Worm (Caenorhabditis elegans) whole organism, L4 larva: ENCODE measurements around the gene ztf-14.

Source experiments
- F26F4.8 ChIP-seq: fragments of 200-800 bp; sonication (Bioruptor generic); conservative IDR thresholded peaks from 2 replicates; pipeline ENCODE4 v1.3.6; 2022; ENCODE audit warnings: missing genetic modification characterization, missing compliant biosample characterization
- F37D6.2 ChIP-seq: sonication (generic microtip); optimal IDR thresholded peaks from 2 replicates; lab custom pipeline; 2016; ENCODE audit warnings: mild to moderate bottlenecking, missing genetic modification characterization, missing compliant biosample characterization
- F44E2.7 ChIP-seq: fragments of 200-800 bp; sonication (Bioruptor generic); IDR thresholded peaks from 2 replicates; pipeline ENCODE4 v2.1.2; 2022; ENCODE audit warnings: missing genetic modification characterization, missing compliant biosample characterization
- T26A8.4 ChIP-seq: fragments of 200-800 bp; sonication (Bioruptor generic); IDR thresholded peaks from 2 replicates; pipeline ENCODE4 v1.3.6; 2022; ENCODE audit warnings: missing genetic modification characterization, missing compliant biosample characterization
- Y105C5A.15 ChIP-seq: fragments of 200-800 bp; sonication (Bioruptor generic); IDR thresholded peaks from 2 replicates; pipeline ENCODE4 v1.3.6; 2022; ENCODE audit warnings: missing genetic modification characterization, missing compliant biosample characterization
- Y48G9A.11 ChIP-seq: fragments of 200-800 bp; sonication (Bioruptor generic); IDR thresholded peaks from 2 replicates; pipeline ENCODE4 v1.3.6; 2022; ENCODE audit warnings: missing genetic modification reagents, missing genetic modification characterization, missing compliant biosample characterization
- Y5F2A.4 ChIP-seq: fragments of 200-800 bp; sonication (Bioruptor generic); optimal IDR thresholded peaks from 2 replicates; lab custom pipeline; 2018; ENCODE audit warnings: mild to moderate bottlenecking, missing genetic modification characterization, missing compliant biosample characterization
- aha-1 ChIP-seq: fragments of 150-350 bp; peaks from one replicate; lab custom pipeline; 2014; ENCODE audit warnings: missing biosample characterization, missing genetic modification characterization
- attf-4 ChIP-seq: sonication (generic microtip); optimal IDR thresholded peaks from 3 replicates; lab custom pipeline; 2017; ENCODE audit warnings: missing biosample characterization, missing genetic modification characterization
- ceh-28 ChIP-seq: fragments of 150-350 bp; optimal IDR thresholded peaks from 2 replicates; lab custom pipeline; 2014; ENCODE audit warnings: missing biosample characterization, missing genetic modification reagents, missing genetic modification characterization
- ceh-44 ChIP-seq: fragments of 200-800 bp; sonication (Bioruptor generic); IDR thresholded peaks from 2 replicates; pipeline ENCODE4 v1.3.6; 2022; ENCODE audit warnings: missing genetic modification reagents, missing genetic modification characterization, missing compliant biosample characterization
- ceh-62 ChIP-seq: sonication (generic microtip); optimal IDR thresholded peaks from 2 replicates; lab custom pipeline; 2017; ENCODE audit warnings: missing biosample characterization, missing genetic modification characterization
- daf-16 ChIP-seq, 3 experiments: sonication (generic microtip); optimal IDR thresholded peaks; 2 replicates each; lab custom pipeline; 2016 to 2017; ENCODE audit warnings: missing genetic modification characterization in 3 of 3, missing genetic modification reagents in 3 of 3, mild to moderate bottlenecking in 2 of 3, missing compliant biosample characterization in 2 of 3, missing biosample characterization in 1 of 3, moderate library complexity in 1 of 3
- daf-19 ChIP-seq: fragments of 200-800 bp; sonication (Bioruptor generic); conservative IDR thresholded peaks from 2 replicates; pipeline ENCODE4 v1.3.6; 2022; ENCODE audit warnings: missing genetic modification characterization, missing compliant biosample characterization
- daf-8 ChIP-seq: fragments of 200-800 bp; sonication (Bioruptor generic); IDR thresholded peaks from 2 replicates; pipeline ENCODE4 v1.3.6; 2022; ENCODE audit warnings: missing genetic modification characterization, missing compliant biosample characterization
- dmd-8 ChIP-seq: fragments of 200-800 bp; sonication (Bioruptor generic); IDR thresholded peaks from 2 replicates; pipeline ENCODE4 v1.3.6; 2022; ENCODE audit warnings: missing genetic modification characterization, missing compliant biosample characterization
- dpl-1 ChIP-seq: fragments of 150-350 bp; optimal IDR thresholded peaks from 2 replicates; lab custom pipeline; 2014; ENCODE audit warnings: missing biosample characterization, missing genetic modification reagents, missing genetic modification characterization
- duxl-1 ChIP-seq: sonication (generic microtip); optimal IDR thresholded peaks from 2 replicates; lab custom pipeline; 2016; ENCODE audit warnings: mild to moderate bottlenecking, missing genetic modification characterization, moderate library complexity, missing compliant biosample characterization; ENCODE audit not compliant: poor library complexity
- egl-27 ChIP-seq: sonication (generic microtip); optimal IDR thresholded peaks from 3 replicates; lab custom pipeline; 2017; ENCODE audit warnings: missing biosample characterization, missing genetic modification reagents, missing genetic modification characterization
- egl-43 ChIP-seq: fragments of 200-800 bp; sonication (Bioruptor generic); IDR thresholded peaks from 2 replicates; pipeline ENCODE4 v1.3.6; 2022; ENCODE audit warnings: missing genetic modification reagents, missing genetic modification characterization, missing compliant biosample characterization
- hlh-30 ChIP-seq: sonication (generic microtip); optimal IDR thresholded peaks from 2 replicates; lab custom pipeline; 2017; ENCODE audit warnings: antibody characterized with exemption, mild to moderate bottlenecking, missing genetic modification characterization, missing compliant biosample characterization; ENCODE audit not compliant: insufficient read depth
- lim-7 ChIP-seq: fragments of 200-800 bp; sonication (Bioruptor generic); IDR thresholded peaks from 2 replicates; pipeline ENCODE4 v1.3.6; 2022; ENCODE audit warnings: missing genetic modification characterization, missing compliant biosample characterization
- lin-1 ChIP-seq: fragments of 200-800 bp; sonication (Bioruptor generic); IDR thresholded peaks from 2 replicates; pipeline ENCODE4 v1.3.6; 2022; ENCODE audit warnings: missing genetic modification reagents, missing genetic modification characterization, missing compliant biosample characterization
- lin-15B ChIP-seq: fragments of 150-350 bp; sonication (generic microtip); optimal IDR thresholded peaks from 3 replicates; lab custom pipeline; 2014; ENCODE audit warnings: missing biosample characterization, missing genetic modification characterization
- lir-3 ChIP-seq: sonication (generic microtip); optimal IDR thresholded peaks from 2 replicates; lab custom pipeline; 2016; ENCODE audit warnings: mild to moderate bottlenecking, missing genetic modification characterization, missing compliant biosample characterization
- madf-5 ChIP-seq, 2 experiments: fragments of 200-800 bp; sonication (Bioruptor generic); IDR thresholded peaks; 2 replicates each; pipeline ENCODE4 v1.3.6; 2022; ENCODE audit warnings: missing compliant biosample characterization in 2 of 2, missing genetic modification characterization in 2 of 2
- madf-9 ChIP-seq: fragments of 200-800 bp; sonication (Bioruptor generic); conservative IDR thresholded peaks from 2 replicates; pipeline ENCODE4 v1.3.6; 2022; ENCODE audit warnings: missing genetic modification reagents, missing genetic modification characterization, missing compliant biosample characterization
- mdt-29 ChIP-seq: fragments of 200-800 bp; sonication (Bioruptor generic); IDR thresholded peaks from 2 replicates; pipeline ENCODE4 v1.3.6; 2022; ENCODE audit warnings: missing genetic modification reagents, missing genetic modification characterization, missing compliant biosample characterization
- mep-1 ChIP-seq: fragments of 150-350 bp; sonication (generic microtip); optimal IDR thresholded peaks from 3 replicates; lab custom pipeline; 2014; ENCODE audit warnings: missing biosample characterization, missing genetic modification characterization
- mxl-2 ChIP-seq: fragments of 200-800 bp; sonication (Bioruptor generic); conservative IDR thresholded peaks from 2 replicates; pipeline ENCODE4 v1.3.6; 2022; ENCODE audit warnings: missing genetic modification reagents, missing genetic modification characterization, missing compliant biosample characterization
- mxl-3 ChIP-seq: fragments of 200-800 bp; sonication (Bioruptor generic); optimal IDR thresholded peaks from 2 replicates; lab custom pipeline; 2018; ENCODE audit warnings: mild to moderate bottlenecking, missing genetic modification characterization, missing compliant biosample characterization
- nhr-10 ChIP-seq: fragments of 150-350 bp; optimal IDR thresholded peaks from 2 replicates; lab custom pipeline; 2014; ENCODE audit warnings: missing biosample characterization, missing genetic modification characterization
- nhr-111 ChIP-seq: fragments of 200-800 bp; sonication (Bioruptor generic); optimal IDR thresholded peaks from 2 replicates; lab custom pipeline; 2018; ENCODE audit warnings: mild to moderate bottlenecking, missing genetic modification characterization, missing compliant biosample characterization
- nhr-28 ChIP-seq: fragments of 150-350 bp; optimal IDR thresholded peaks from 2 replicates; lab custom pipeline; 2014; ENCODE audit warnings: missing biosample characterization, missing genetic modification characterization
- nhr-48 ChIP-seq: sonication (generic microtip); optimal IDR thresholded peaks from 2 replicates; lab custom pipeline; 2016; ENCODE audit warnings: mild to moderate bottlenecking, missing genetic modification characterization, missing compliant biosample characterization
- nhr-6 ChIP-seq: fragments of 150-350 bp; optimal IDR thresholded peaks from 2 replicates; lab custom pipeline; 2014; ENCODE audit warnings: missing biosample characterization, missing genetic modification characterization
- nhr-77 ChIP-seq: fragments of 150-350 bp; optimal IDR thresholded peaks from 2 replicates; lab custom pipeline; 2014; ENCODE audit warnings: missing biosample characterization, missing genetic modification characterization
- pqm-1 ChIP-seq: sonication (generic microtip); optimal IDR thresholded peaks from 2 replicates; lab custom pipeline; 2017; ENCODE audit warnings: missing biosample characterization, missing genetic modification characterization
- set-16 ChIP-seq: fragments of 200-800 bp; sonication (Bioruptor generic); IDR thresholded peaks from 2 replicates; pipeline ENCODE4 v1.3.6; 2022; ENCODE audit warnings: missing genetic modification reagents, missing genetic modification characterization, missing compliant biosample characterization
- skn-1 ChIP-seq: fragments of 150-350 bp; optimal IDR thresholded peaks from 2 replicates; lab custom pipeline; 2014; ENCODE audit warnings: missing biosample characterization, missing genetic modification characterization
- unc-62 ChIP-seq, 3 experiments: fragments of 150-350 bp in 1 of 3; sonication (generic microtip); optimal IDR thresholded peaks in 2 of 3; peaks in 1 of 3; 1 replicate in 1 of 3; 2 replicates in 2 of 3; lab custom pipeline; 2014 to 2017; ENCODE audit warnings: missing biosample characterization in 3 of 3, missing genetic modification characterization in 3 of 3, missing genetic modification reagents in 3 of 3, missing genotype in 1 of 3
- zfp-3 ChIP-seq: fragments of 200-800 bp; sonication (Bioruptor generic); conservative IDR thresholded peaks from 2 replicates; pipeline ENCODE4 v1.3.6; 2022; ENCODE audit warnings: missing genetic modification reagents, missing genetic modification characterization, missing compliant biosample characterization
- zip-11 ChIP-seq: fragments of 200-800 bp; sonication (Bioruptor generic); IDR thresholded peaks from 2 replicates; pipeline ENCODE4 v1.3.6; 2022; ENCODE audit warnings: missing genetic modification characterization, missing compliant biosample characterization

Gene ztf-14

DNA sequence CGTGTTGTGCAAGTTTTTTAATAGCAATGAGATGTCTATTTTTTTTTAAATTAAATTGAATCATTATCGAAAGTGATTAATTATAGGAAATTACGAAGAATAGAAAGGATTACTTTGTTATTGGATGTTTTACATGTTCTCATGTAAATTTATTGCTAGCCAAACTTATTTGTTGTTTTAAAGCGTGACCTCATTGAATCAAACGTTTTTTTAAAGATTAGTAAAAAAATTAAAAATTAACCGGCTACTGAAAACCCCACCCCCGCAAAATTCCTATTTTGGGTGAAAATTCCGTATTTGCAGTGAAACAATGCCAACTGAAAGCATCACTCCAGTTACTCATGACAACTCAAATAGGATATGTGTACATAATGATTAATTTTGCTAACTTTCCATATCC lies 11.1 kb upstream of the ztf-14 start, which contains the start of gene M163.8:
TSS of gene M163.8 (plus strand) at position 301 of the 400 bp plus-strand sequence.
- TF ChIP-seq dmd-8 (GFP tag; lab: Robert Waterston, UW) (no peak), aha-1 (tag; lab: Kevin White, UChicago) (no peak), mdt-29 (GFP tag; lab: Robert Waterston, UW) (no peak), lim-7 (GFP tag; lab: Robert Waterston, UW) (no peak), T26A8.4 (GFP tag; lab: Robert Waterston, UW) (no peak), zfp-3 (GFP tag; lab: Robert Waterston, UW) (no peak), madf-5 (GFP tag; IDR thresholded peaks at IDR 0.05; lab: Robert Waterston, UW) (no peak), mxl-3 (GFP tag; lab: Kevin White, UChicago) (no peak), lin-1 (GFP tag; lab: Robert Waterston, UW) (no peak)
- TF ChIP-seq, all 104 proteins: peak for 0

ce11 chrX:14486503-14486902 lies 9.4 kb upstream of the ztf-14 start:
- TF ChIP-seq hlh-30 (tag; lab: Kevin White, UChicago) = no peak
- no peak for TF ChIP-seq Y48G9A.11 (GFP tag; lab: Robert Waterston, UW)
- peak in 1 of 2 experiments; percentile 7 for TF ChIP-seq unc-62 (GFP tag; optimal IDR thresholded peaks at IDR 0.05 in 1 of 2; lab: Kevin White, UChicago)
- no peak for TF ChIP-seq unc-62 (tag; optimal IDR thresholded peaks at IDR 0.05; lab: Kevin White, UChicago)

ce11 chrX:14487333-14487732 lies 8.6 kb upstream of the ztf-14 start:
- TF ChIP-seq ceh-28 (tag; lab: Kevin White, UChicago) = no peak
- peak; percentile 7 for TF ChIP-seq aha-1 (tag; lab: Kevin White, UChicago)
- TF ChIP-seq, all 104 proteins: peak for 1

ce11 chrX:14487832-14488231 lies 8.1 kb upstream of the ztf-14 start:
- TF ChIP-seq unc-62 (GFP tag; optimal IDR thresholded peaks at IDR 0.05 in 1 of 2; lab: Kevin White, UChicago) = peak in 1 of 2 experiments; percentile 71
- TF ChIP-seq unc-62 (tag; optimal IDR thresholded peaks at IDR 0.05; lab: Kevin White, UChicago) = no peak
- no peak for TF ChIP-seq daf-16 (GFP tag; optimal IDR thresholded peaks at IDR 0.05; lab: Kevin White, UChicago)
- peak; percentile 12 for TF ChIP-seq daf-16 (tag; optimal IDR thresholded peaks at IDR 0.05; lab: Kevin White, UChicago)
- no peak for TF ChIP-seq nhr-6 (tag; lab: Kevin White, UChicago)

- TF ChIP-seq lin-15B (tag; lab: Kevin White, UChicago) (no peak), zip-11 (no peak), nhr-48 (tag; lab: Kevin White, UChicago) (peak; percentile 8), dpl-1 (GFP tag; lab: Kevin White, UChicago) (peak; percentile 45), lir-3 (tag; lab: Kevin White, UChicago) (no peak), madf-9 (GFP tag; lab: Robert Waterston, UW) (0 out of 2 replicates have a peak, but pooled peaks have one; percentile 34), daf-19 (GFP tag; lab: Robert Waterston, UW) (no peak), mxl-2 (GFP tag; lab: Robert Waterston, UW) (0 out of 2 replicates have a peak, but pooled peaks have one; percentile 40), pqm-1 (tag; lab: Kevin White, UChicago) (peak; percentile 40), egl-43 (GFP tag; lab: Robert Waterston, UW) (peak; percentile 56; the same call in 1 of the 2 replicates), set-16 (GFP tag; lab: Robert Waterston, UW) (no peak), mep-1 (tag; lab: Kevin White, UChicago) (peak; percentile 83), skn-1 (tag; lab: Kevin White, UChicago) (no peak), attf-4 (tag; lab: Kevin White, UChicago) (no peak), F44E2.7 (GFP tag; lab: Robert Waterston, UW) (no peak), nhr-111 (no peak), Y5F2A.4 (no peak), nhr-77 (tag; lab: Kevin White, UChicago) (peak; percentile 63), F37D6.2 (peak; percentile 19), ceh-62 (tag; lab: Kevin White, UChicago) (no peak), nhr-28 (tag; lab: Kevin White, UChicago) (peak; percentile 56), nhr-10 (tag; lab: Kevin White, UChicago) (no peak), Y105C5A.15 (GFP tag; lab: Robert Waterston, UW) (no peak), egl-27 (tag; lab: Kevin White, UChicago) (no peak), F26F4.8 (GFP tag; lab: Robert Waterston, UW) (no peak), daf-8 (GFP tag; lab: Robert Waterston, UW) (no peak), duxl-1 (tag; lab: Kevin White, UChicago) (peak; percentile 33), ceh-44 (GFP tag; lab: Robert Waterston, UW) (no peak)
These were observed 5.9 kb upstream of the ztf-14 start, which contains the start of gene his-24 for ce11 chrX:14489945-14490344. Gene his-24, plus strand, starts transcription at chrX:14490094.
